Worm (Caenorhabditis elegans) whole organism, L1 larva: ENCODE results near the gene col-20.

Experiments used
- mep-1 ChIP-seq: fragments of 150-350 bp; optimal IDR thresholded peaks from 2 replicates; lab custom pipeline; 2014; ENCODE audit warnings: missing biosample characterization, missing genetic modification characterization
- nhr-28 ChIP-seq: fragments of 150-350 bp; optimal IDR thresholded peaks from 2 replicates; lab custom pipeline; 2014; ENCODE audit warnings: missing biosample characterization, missing genetic modification characterization
- unc-30 ChIP-seq: sonication (generic microtip); optimal IDR thresholded peaks from 2 replicates; lab custom pipeline; 2017; ENCODE audit warnings: missing biosample characterization, missing genetic modification characterization

DNA sequence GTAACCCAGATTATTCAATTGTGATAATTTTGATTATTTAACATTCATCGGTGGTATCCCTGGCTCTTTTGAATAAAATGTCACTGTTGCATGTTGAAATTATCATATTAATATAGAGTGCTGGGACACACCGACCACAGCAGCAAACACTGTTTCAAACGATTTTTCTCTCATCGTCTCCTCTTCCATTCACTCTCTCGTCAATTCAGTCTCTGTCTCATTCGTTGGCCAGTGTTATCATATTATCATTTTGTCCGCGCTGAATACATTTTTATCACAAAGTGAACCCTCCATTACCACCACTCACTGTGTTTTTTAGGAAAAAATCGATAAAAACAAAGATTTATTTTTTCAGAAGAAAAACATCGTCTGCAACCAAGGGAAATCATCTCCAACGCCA, 13.5 kb downstream of the col-20 start:
- TF ChIP-seq nhr-28 (no peak), unc-30 (no peak), mep-1 (tag; lab: Kevin White, UChicago) (no peak)
